Fruit fly (Drosophila melanogaster) whole organism: Measurements from ENCODE around the gene CG11905.

ENCODE experiments used
- CG8478 ChIP-seq: fragments of >200 bp; optimal IDR thresholded peaks from 2 replicates; lab custom pipeline; 2018; ENCODE audit warnings: inconsistent platforms
- Dll ChIP-seq: fragments of >200 bp; optimal IDR thresholded peaks from 2 replicates; lab custom pipeline; 2017
- EcR ChIP-seq, 2 experiments: fragments of >200 bp; optimal IDR thresholded peaks; 2 replicates each; lab custom pipeline; 2017; ENCODE audit warnings: missing biosample characterization in 2 of 2, missing genetic modification characterization in 2 of 2, missing genetic modification reagents in 2 of 2
- pan ChIP-seq: fragments of >200 bp; optimal IDR thresholded peaks from 2 replicates; lab custom pipeline; 2017
- psq ChIP-seq: fragments of >200 bp; optimal IDR thresholded peaks from 2 replicates; lab custom pipeline; 2017

DNA sequence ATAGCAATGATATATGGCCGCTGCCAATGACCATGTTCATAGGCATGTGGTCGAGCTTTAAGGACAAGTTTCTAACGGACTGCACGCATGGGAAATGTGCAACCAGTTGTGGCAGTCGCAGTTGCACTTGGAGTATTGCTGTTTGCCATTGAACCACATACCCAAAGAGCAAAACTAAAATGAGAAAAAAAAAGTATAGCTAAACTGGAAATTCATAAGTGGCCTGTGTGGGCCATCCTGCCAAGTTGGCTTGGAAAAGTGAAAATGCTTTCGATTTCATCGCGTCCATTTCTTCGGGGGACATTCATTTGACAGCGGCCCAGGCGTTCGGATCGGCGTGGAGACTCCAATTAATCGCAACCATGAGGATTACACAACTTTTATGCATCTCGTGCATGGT lies 8.7 kb upstream of the CG11905 start, which contains the start of gene Obp73a:
- TF ChIP-seq psq (lab: Kevin White, UChicago), result no peak
- TF ChIP-seq CG8478, result no peak
- no peak for TF ChIP-seq pan (lab: Kevin White, UChicago)
- TF ChIP-seq EcR (GFP tag; optimal IDR thresholded peaks at IDR 0.05; lab: Kevin White, UChicago), result no peak
- no peak for TF ChIP-seq Dll (lab: Kevin White, UChicago)
